Worm (Caenorhabditis elegans) whole organism, L2 larva: ENCODE measurements around the gene ztf-8.

Experiments
- C34F6.9 ChIP-seq: fragments of 150-350 bp; optimal IDR thresholded peaks from 2 replicates; lab custom pipeline; 2014; ENCODE audit warnings: missing biosample characterization, missing genetic modification characterization
- F13H6.1 ChIP-seq: sonication (generic microtip); optimal IDR thresholded peaks from 2 replicates; lab custom pipeline; 2016; ENCODE audit warnings: missing genetic modification characterization, missing compliant biosample characterization
- R02D3.7 ChIP-seq: fragments of 150-350 bp; optimal IDR thresholded peaks from 2 replicates; lab custom pipeline; 2014; ENCODE audit warnings: missing biosample characterization, missing genetic modification characterization
- ZK546.5 ChIP-seq: sonication (generic microtip); optimal IDR thresholded peaks from 2 replicates; lab custom pipeline; 2017; ENCODE audit warnings: missing biosample characterization, missing genetic modification characterization
- blmp-1 ChIP-seq: sonication (generic microtip); optimal IDR thresholded peaks from 2 replicates; lab custom pipeline; 2017; ENCODE audit warnings: missing genetic modification characterization, mild to moderate bottlenecking, missing compliant biosample characterization, antibody characterized with exemption, moderate library complexity; ENCODE audit not compliant: insufficient read depth
- ceh-82 ChIP-seq: fragments of 150-350 bp; optimal IDR thresholded peaks from 2 replicates; lab custom pipeline; 2014; ENCODE audit warnings: missing biosample characterization, missing genetic modification characterization
- egl-27 ChIP-seq: sonication (generic microtip); optimal IDR thresholded peaks from 3 replicates; lab custom pipeline; 2017; ENCODE audit warnings: missing biosample characterization, missing genetic modification reagents, missing genetic modification characterization
- elt-1 ChIP-seq: fragments of 150-350 bp; optimal IDR thresholded peaks from 2 replicates; lab custom pipeline; 2014; ENCODE audit warnings: missing biosample characterization, missing genetic modification characterization
- elt-3 ChIP-seq: sonication (generic microtip); optimal IDR thresholded peaks from 2 replicates; lab custom pipeline; 2017; ENCODE audit warnings: missing biosample characterization, missing genetic modification characterization
- fos-1 ChIP-seq: fragments of 150-350 bp; optimal IDR thresholded peaks from 2 replicates; lab custom pipeline; 2014; ENCODE audit warnings: missing biosample characterization, missing genetic modification characterization
- gmeb-1 ChIP-seq: fragments of 150-350 bp; optimal IDR thresholded peaks from 2 replicates; lab custom pipeline; 2014; ENCODE audit warnings: missing biosample characterization, missing genetic modification characterization
- lin-13 ChIP-seq: fragments of 150-350 bp; optimal IDR thresholded peaks from 2 replicates; lab custom pipeline; 2014; ENCODE audit warnings: missing biosample characterization, missing genetic modification reagents, missing genetic modification characterization
- lin-39 ChIP-seq: fragments of 150-350 bp; optimal IDR thresholded peaks from 2 replicates; lab custom pipeline; 2014; ENCODE audit warnings: missing biosample characterization, missing genetic modification reagents, missing genetic modification characterization
- mab-5 ChIP-seq: fragments of 150-350 bp; optimal IDR thresholded peaks from 2 replicates; lab custom pipeline; 2014; ENCODE audit warnings: missing biosample characterization, missing genetic modification characterization
- mdl-1 ChIP-seq, 2 experiments: fragments of 150-350 bp in 1 of 2; sonication (generic microtip) in 1 of 2; optimal IDR thresholded peaks; 2 replicates each; lab custom pipeline; 2017; ENCODE audit warnings: missing biosample characterization in 2 of 2, missing genetic modification characterization in 2 of 2
- nhr-10 ChIP-seq: sonication (generic microtip); optimal IDR thresholded peaks from 2 replicates; lab custom pipeline; 2017; ENCODE audit warnings: missing biosample characterization, missing genetic modification characterization
- nhr-11 ChIP-seq: fragments of 150-350 bp; optimal IDR thresholded peaks from 2 replicates; lab custom pipeline; 2014; ENCODE audit warnings: missing biosample characterization, missing genetic modification characterization
- nhr-12 ChIP-seq: fragments of 150-350 bp; optimal IDR thresholded peaks from 2 replicates; lab custom pipeline; 2014; ENCODE audit warnings: missing biosample characterization, missing genetic modification characterization
- nhr-129 ChIP-seq: fragments of 150-350 bp; optimal IDR thresholded peaks from 2 replicates; lab custom pipeline; 2014; ENCODE audit warnings: missing biosample characterization, missing genetic modification characterization
- nhr-21 ChIP-seq: fragments of 150-350 bp; optimal IDR thresholded peaks from 2 replicates; lab custom pipeline; 2014; ENCODE audit warnings: missing biosample characterization, missing genetic modification characterization
- nhr-23 ChIP-seq: fragments of 150-350 bp; optimal IDR thresholded peaks from 2 replicates; lab custom pipeline; 2014; ENCODE audit warnings: missing biosample characterization, missing genetic modification reagents, missing genetic modification characterization
- nhr-25 ChIP-seq: fragments of 150-350 bp; sonication (generic microtip); optimal IDR thresholded peaks from 3 replicates; lab custom pipeline; 2014; ENCODE audit warnings: missing biosample characterization, missing genetic modification characterization
- nhr-77 ChIP-seq: fragments of 150-350 bp; optimal IDR thresholded peaks from 2 replicates; lab custom pipeline; 2014; ENCODE audit warnings: missing biosample characterization, missing genetic modification characterization
- peb-1 ChIP-seq: fragments of 150-350 bp; optimal IDR thresholded peaks from 2 replicates; lab custom pipeline; 2014; ENCODE audit warnings: missing biosample characterization, missing genetic modification characterization
- sem-4 ChIP-seq: fragments of 150-350 bp; optimal IDR thresholded peaks from 2 replicates; lab custom pipeline; 2014; ENCODE audit warnings: missing biosample characterization, missing genetic modification reagents, missing genetic modification characterization
- skn-1 ChIP-seq: sonication (generic microtip); optimal IDR thresholded peaks from 2 replicates; lab custom pipeline; 2017; ENCODE audit warnings: missing biosample characterization, missing genetic modification characterization
- sma-9 ChIP-seq, 2 experiments: fragments of 150-350 bp in 1 of 2; sonication (generic microtip) in 1 of 2; optimal IDR thresholded peaks; 2 replicates each; lab custom pipeline; 2014 to 2016; ENCODE audit warnings: missing genetic modification characterization in 2 of 2, mild to moderate bottlenecking in 1 of 2, missing biosample characterization in 1 of 2, missing compliant biosample characterization in 1 of 2, missing genetic modification reagents in 1 of 2, moderate library complexity in 1 of 2
- unc-39 ChIP-seq: fragments of 150-350 bp; optimal IDR thresholded peaks from 2 replicates; lab custom pipeline; 2014; ENCODE audit warnings: missing biosample characterization, missing genetic modification characterization
- unc-62 ChIP-seq: fragments of 150-350 bp; optimal IDR thresholded peaks from 2 replicates; lab custom pipeline; 2014; ENCODE audit warnings: missing biosample characterization, missing genetic modification reagents, missing genetic modification characterization
- zag-1 ChIP-seq: fragments of 150-350 bp; optimal IDR thresholded peaks from 2 replicates; lab custom pipeline; 2014; ENCODE audit warnings: missing biosample characterization, missing genetic modification characterization
- ztf-11 ChIP-seq: sonication (generic microtip); optimal IDR thresholded peaks from 2 replicates; lab custom pipeline; 2017; ENCODE audit warnings: missing biosample characterization, missing genetic modification characterization
- ztf-4 ChIP-seq: fragments of 150-350 bp; optimal IDR thresholded peaks from 2 replicates; lab custom pipeline; 2014; ENCODE audit warnings: missing biosample characterization, missing genetic modification characterization

The ztf-8 gene

DNA sequence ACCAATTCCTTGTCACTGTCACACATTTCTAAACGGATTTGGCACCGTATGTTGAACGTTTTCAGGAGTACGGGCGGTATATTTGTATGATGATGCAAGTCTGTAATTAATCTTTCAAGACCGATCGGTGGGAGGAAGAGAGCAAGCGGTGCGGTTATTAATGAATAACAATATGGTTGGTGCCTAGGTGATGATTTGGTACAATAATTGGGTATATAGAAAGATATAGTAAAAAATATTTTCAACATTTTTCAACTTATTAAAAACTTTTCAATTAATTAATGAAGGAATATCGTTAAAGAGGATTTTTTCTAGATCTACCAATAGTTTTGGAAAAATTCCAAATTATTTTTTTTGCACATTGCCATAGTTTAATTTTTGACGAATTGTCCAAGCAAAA, 28.7 kb downstream of the ztf-8 start, which contains the start of gene cnd-1:
cnd-1 (minus strand) TSS at position 101 of the 400 bp plus-strand sequence.
- TF ChIP-seq mdl-1 (tag; optimal IDR thresholded peaks at IDR 0.05; lab: Kevin White, UChicago) (no peak), unc-39 (tag; lab: Kevin White, UChicago) (no peak), C34F6.9 (no peak), nhr-12 (tag; lab: Kevin White, UChicago) (no peak), egl-27 (tag; lab: Kevin White, UChicago) (no peak), blmp-1 (tag; lab: Kevin White, UChicago) (no peak), elt-1 (tag; lab: Kevin White, UChicago) (no peak), ZK546.5 (tag; lab: Kevin White, UChicago) (no peak), ceh-82 (no peak), peb-1 (tag; lab: Kevin White, UChicago) (no peak), ztf-11 (tag; lab: Kevin White, UChicago) (no peak), lin-39 (tag; lab: Kevin White, UChicago) (no peak)

DNA sequence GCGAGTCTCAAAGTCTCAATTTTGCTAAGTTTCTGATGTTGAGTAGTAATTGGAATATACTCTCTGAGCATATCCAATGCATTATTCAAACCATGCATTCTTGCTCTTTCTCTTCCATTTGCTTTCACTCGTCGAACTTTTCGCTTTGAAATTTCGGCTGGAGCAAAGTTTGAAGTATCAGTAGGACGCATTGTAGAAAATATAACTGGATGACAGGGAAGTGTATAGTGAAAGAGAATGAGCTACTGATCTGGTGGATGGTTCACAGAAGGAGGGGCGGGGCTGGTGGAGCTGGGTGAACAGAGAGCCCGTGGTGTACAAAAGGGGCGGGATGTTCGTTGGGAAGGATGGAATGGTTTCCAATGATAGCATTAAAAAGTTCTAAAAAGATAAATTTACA, 31.4 kb downstream of the ztf-8 start:
- TF ChIP-seq nhr-25 (tag; lab: Kevin White, UChicago) (no peak), egl-27 (tag; lab: Kevin White, UChicago) (no peak), C34F6.9 (no peak), nhr-21 (tag; lab: Kevin White, UChicago) (no peak)
- TF ChIP-seq, all 48 proteins: peak for 0

DNA sequence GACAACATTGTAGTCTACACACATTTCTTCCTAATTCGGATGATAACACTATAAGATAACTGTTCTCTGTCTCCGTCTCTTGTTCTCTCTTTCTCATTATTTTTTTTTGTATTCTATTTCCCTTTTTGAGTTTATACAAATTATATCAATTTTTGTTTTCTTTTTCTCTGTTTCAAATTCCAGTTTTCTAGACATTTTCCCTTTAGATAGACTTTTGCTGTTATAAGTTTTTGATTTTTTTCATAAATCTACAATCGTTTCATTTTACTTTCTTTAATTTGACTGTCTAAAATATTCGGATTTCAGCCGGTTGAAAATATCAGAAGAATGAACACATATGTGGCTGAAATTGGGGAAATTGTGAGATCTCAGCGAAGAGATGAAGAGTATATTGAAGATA, 37.2 kb downstream of the ztf-8 start, which contains the start of gene prx-10:
prx-10 (plus strand) TSS at position 301 of the 400 bp plus-strand sequence.
- TF ChIP-seq fos-1 (tag; lab: Kevin White, UChicago): peak; percentile 13
- TF ChIP-seq egl-27 (tag; lab: Kevin White, UChicago): no peak

DNA sequence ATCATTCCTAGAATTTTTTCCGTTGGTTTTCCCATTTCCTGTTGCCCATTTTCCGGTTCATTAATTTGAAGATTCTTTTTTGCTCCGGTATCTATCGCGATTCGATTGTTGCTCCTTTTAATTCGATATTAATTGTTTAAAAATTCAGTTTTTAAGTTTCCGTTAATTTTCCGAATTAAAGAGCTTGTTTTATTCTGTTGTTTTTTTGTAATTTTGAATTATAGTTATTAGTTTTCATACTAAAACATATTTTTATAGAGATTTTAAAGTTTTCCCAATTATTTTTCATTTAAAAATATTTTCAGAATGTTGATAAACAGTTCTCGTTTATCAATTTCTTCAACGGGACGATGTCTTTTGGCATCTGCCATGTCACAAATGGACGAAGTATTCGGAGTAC, 39.0 kb downstream of the ztf-8 start, which contains the start of gene mrps-26:
mrps-26 (plus strand) TSS at position 301 of the 400 bp plus-strand sequence.
- no peak for TF ChIP-seq nhr-12 (tag; lab: Kevin White, UChicago)
- TF ChIP-seq unc-62 (GFP tag; lab: Kevin White, UChicago): no peak
- no peak for TF ChIP-seq lin-13 (GFP tag; lab: Kevin White, UChicago)
- TF ChIP-seq skn-1 (tag; lab: Kevin White, UChicago): no peak
- TF ChIP-seq F13H6.1 (tag; lab: Kevin White, UChicago): no peak
- TF ChIP-seq elt-3 (tag; lab: Kevin White, UChicago): no peak
- TF ChIP-seq lin-39 (tag; lab: Kevin White, UChicago): no peak
- TF ChIP-seq nhr-129: no peak
- TF ChIP-seq sma-9 (GFP tag; optimal IDR thresholded peaks at IDR 0.05; lab: Kevin White, UChicago): no peak
- TF ChIP-seq sma-9 (tag; optimal IDR thresholded peaks at IDR 0.05; lab: Kevin White, UChicago): no peak
- no peak for TF ChIP-seq nhr-25 (tag; lab: Kevin White, UChicago)
- no peak for TF ChIP-seq nhr-23 (tag; lab: Kevin White, UChicago)
- TF ChIP-seq nhr-11 (tag; lab: Kevin White, UChicago): no peak
- TF ChIP-seq ZK546.5 (tag; lab: Kevin White, UChicago): no peak
- no peak for TF ChIP-seq unc-39 (tag; lab: Kevin White, UChicago)
- no peak for TF ChIP-seq sem-4 (tag; lab: Kevin White, UChicago)
- TF ChIP-seq nhr-10 (tag; lab: Kevin White, UChicago): no peak
- no peak for TF ChIP-seq zag-1
- no peak for TF ChIP-seq ztf-4 (tag; lab: Kevin White, UChicago)
- TF ChIP-seq nhr-77 (tag; lab: Kevin White, UChicago): no peak

DNA sequence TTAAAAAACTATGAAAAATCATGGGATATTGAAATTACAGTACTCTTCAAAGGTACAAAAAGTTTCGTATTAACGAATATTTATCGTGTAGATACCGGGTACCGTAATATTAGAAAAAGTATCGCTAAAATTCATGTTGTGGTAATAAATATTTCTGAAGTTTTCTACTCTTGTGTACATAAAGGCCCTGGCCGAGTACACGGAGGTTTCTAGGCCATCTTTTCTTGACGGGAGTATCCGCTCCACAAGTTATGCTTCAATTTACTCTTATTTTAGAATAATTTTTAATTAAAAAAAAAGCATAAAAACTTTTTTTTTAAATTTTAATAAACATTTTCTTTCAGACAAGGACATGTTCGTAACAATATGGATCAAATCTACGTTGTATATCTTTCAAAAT, 40.1 kb downstream of the ztf-8 start:
- TF ChIP-seq skn-1 (tag; lab: Kevin White, UChicago) (no peak), gmeb-1 (tag; lab: Kevin White, UChicago) (no peak), blmp-1 (tag; lab: Kevin White, UChicago) (no peak), ztf-11 (tag; lab: Kevin White, UChicago) (no peak), ceh-82 (no peak), lin-39 (tag; lab: Kevin White, UChicago) (no peak), mab-5 (tag; lab: Kevin White, UChicago) (no peak), R02D3.7 (no peak), sem-4 (tag; lab: Kevin White, UChicago) (no peak)
